Fruit fly (Drosophila melanogaster) whole organism, adult: Measurements from ENCODE around the gene Prp18.

Experiments
- CG11617 ChIP-seq: fragments of 200-800 bp; sonication (Bioruptor generic); optimal IDR thresholded peaks from 2 replicates; lab custom pipeline; 2017; ENCODE audit warnings: mild to moderate bottlenecking, missing biosample characterization, missing genetic modification reagents, missing genetic modification characterization
- CG14711 ChIP-seq: fragments of 200-800 bp; sonication (Bioruptor generic); optimal IDR thresholded peaks from 2 replicates; lab custom pipeline; 2018; ENCODE audit warnings: missing biosample characterization, mild to moderate bottlenecking, missing genetic modification characterization, moderate library complexity
- CG1620 ChIP-seq: fragments of 200-800 bp; sonication (Bioruptor generic); optimal IDR thresholded peaks from 2 replicates; lab custom pipeline; 2016; ENCODE audit warnings: missing biosample characterization, missing genetic modification characterization
- CG33017 ChIP-seq: fragments of 200-800 bp; sonication (Bioruptor generic); optimal IDR thresholded peaks from 2 replicates; lab custom pipeline; 2018; ENCODE audit warnings: missing biosample characterization, mild to moderate bottlenecking, missing genetic modification characterization, moderate library complexity
- CG5204 ChIP-seq: fragments of 200-800 bp; sonication (Bioruptor generic); optimal IDR thresholded peaks from 2 replicates; lab custom pipeline; 2016; ENCODE audit warnings: missing biosample characterization, missing genetic modification characterization
- Clk ChIP-seq: fragments of 200-800 bp; sonication (Bioruptor generic); optimal IDR thresholded peaks from 2 replicates; lab custom pipeline; 2017; ENCODE audit warnings: missing biosample characterization, missing genetic modification characterization
- Hr96 ChIP-seq: fragments of 200-800 bp; sonication (Bioruptor generic); optimal IDR thresholded peaks from 2 replicates; lab custom pipeline; 2016; ENCODE audit warnings: missing biosample characterization, missing genetic modification characterization
- bab1 ChIP-seq: fragments of 200-800 bp; sonication (Bioruptor generic); optimal IDR thresholded peaks from 3 replicates; lab custom pipeline; 2019; ENCODE audit warnings: missing biosample characterization, mild to moderate bottlenecking, missing genetic modification characterization, moderate library complexity
- cic ChIP-seq: fragments of 200-800 bp; sonication (Bioruptor generic); optimal IDR thresholded peaks from 2 replicates; lab custom pipeline; 2017; ENCODE audit warnings: missing biosample characterization, mild to moderate bottlenecking, missing genetic modification characterization, moderate library complexity
- cnc ChIP-seq, 2 experiments: fragments of >200 bp; optimal IDR thresholded peaks; 2 replicates each; lab custom pipeline; 2017
- kay ChIP-seq: fragments of 200-800 bp; sonication (Bioruptor generic); peaks from one replicate; lab custom pipeline; 2016; ENCODE audit warnings: missing biosample characterization, missing genetic modification characterization, borderline replicate concordance
- ovo ChIP-seq: fragments of 200-800 bp; sonication (Bioruptor generic); optimal IDR thresholded peaks from 2 replicates; lab custom pipeline; 2016; ENCODE audit warnings: missing biosample characterization, missing genetic modification characterization
- tj ChIP-seq: fragments of 200-800 bp; sonication (Bioruptor generic); optimal IDR thresholded peaks from 3 replicates; lab custom pipeline; 2017; ENCODE audit warnings: missing biosample characterization, mild to moderate bottlenecking, missing genetic modification characterization, moderate library complexity

- TF ChIP-seq cic = no peak
- TF ChIP-seq CG1620 = no peak
- TF ChIP-seq CG14711 (tag; lab: Kevin White, UChicago) = no peak
- no peak for TF ChIP-seq CG11617 (GFP tag; lab: Kevin White, UChicago)
- TF ChIP-seq CG5204 = no peak
- TF ChIP-seq Hr96 (GFP tag; lab: Kevin White, UChicago) = no peak
- no peak for TF ChIP-seq tj (GFP tag; lab: Kevin White, UChicago)
- no peak for TF ChIP-seq ovo (GFP tag; lab: Kevin White, UChicago)
- no peak for TF ChIP-seq CG33017 (tag; lab: Kevin White, UChicago)
- TF ChIP-seq cnc (optimal IDR thresholded peaks at IDR 0.05; lab: Kevin White, UChicago) = no peak
- no peak for TF ChIP-seq Clk (GFP tag; lab: Kevin White, UChicago)
- TF ChIP-seq kay (GFP tag; lab: Kevin White, UChicago) = no peak
- TF ChIP-seq bab1 (GFP tag; lab: Kevin White, UChicago) = no peak
Observed at dm6 chr3R:19044638-19045037, 13.6 kb upstream of the Prp18 start.
